Fruit fly (Drosophila melanogaster) S2 (cell line): Measurements from ENCODE around the gene CG4751.

ENCODE experiments used
- CG8478 ChIP-seq: fragments of >200 bp; optimal IDR thresholded peaks from 2 replicates; lab custom pipeline; 2018
- CTCF ChIP-seq, 2 experiments: fragments of >200 bp; optimal IDR thresholded peaks; 2 replicates each; lab custom pipeline; 2018

- TF ChIP-seq CG8478 (lab: Kevin White, UChicago) = no peak
- no peak for TF ChIP-seq CTCF (optimal IDR thresholded peaks at IDR 0.05; lab: Kevin White, UChicago)
Measured at dm6 chr2L:11082025-11082424, 48.5 kb upstream of the CG4751 start.
